Worm (Caenorhabditis elegans) whole organism, L1 larva: ENCODE data around the gene pyr-1.

Experiments
- C04F5.9 ChIP-seq: sonication (generic microtip); optimal IDR thresholded peaks from 2 replicates; lab custom pipeline; 2016; ENCODE audit warnings: missing genetic modification characterization, missing compliant biosample characterization
- C34B4.2 ChIP-seq: sonication (generic microtip); optimal IDR thresholded peaks from 2 replicates; lab custom pipeline; 2017; ENCODE audit warnings: mild to moderate bottlenecking, missing genetic modification characterization, missing compliant biosample characterization
- aha-1 ChIP-seq: fragments of 150-350 bp; optimal IDR thresholded peaks from 2 replicates; lab custom pipeline; 2014; ENCODE audit warnings: missing biosample characterization, missing genetic modification characterization
- aly-2 ChIP-seq: fragments of 150-350 bp; optimal IDR thresholded peaks from 2 replicates; lab custom pipeline; 2014; ENCODE audit warnings: missing biosample characterization, missing genetic modification characterization
- blmp-1 ChIP-seq: fragments of 150-350 bp; optimal IDR thresholded peaks from 2 replicates; lab custom pipeline; 2014; ENCODE audit warnings: missing biosample characterization, missing genetic modification characterization
- ceh-63 ChIP-seq: fragments of 200-800 bp; sonication (Bioruptor generic); optimal IDR thresholded peaks from 2 replicates; lab custom pipeline; 2018; ENCODE audit warnings: mild to moderate bottlenecking, missing genetic modification characterization, missing compliant biosample characterization
- ces-1 ChIP-seq: fragments of 150-350 bp; optimal IDR thresholded peaks from 2 replicates; lab custom pipeline; 2014; ENCODE audit warnings: missing biosample characterization, missing genetic modification reagents, missing genetic modification characterization
- dpl-1 ChIP-seq, 3 experiments: fragments of 150-350 bp in 2 of 3; sonication (generic microtip) in 1 of 3; optimal IDR thresholded peaks; 2 replicates each; lab custom pipeline; 2014 to 2017; ENCODE audit warnings: missing biosample characterization in 3 of 3, missing genetic modification characterization in 3 of 3, missing genetic modification reagents in 3 of 3
- efl-1 ChIP-seq, 4 experiments: fragments of 150-350 bp; optimal IDR thresholded peaks in 3 of 4; peaks in 1 of 4; 1 replicate in 1 of 4; 2 replicates in 3 of 4; lab custom pipeline; 2014; ENCODE audit warnings: missing biosample characterization in 2 of 4, missing genetic modification characterization in 2 of 4, missing genetic modification reagents in 2 of 4
- efl-3 ChIP-seq: fragments of 200-800 bp; sonication (Bioruptor generic); optimal IDR thresholded peaks from 2 replicates; lab custom pipeline; 2018; ENCODE audit warnings: mild to moderate bottlenecking, missing genetic modification characterization, missing compliant biosample characterization
- egl-13 ChIP-seq: sonication (generic microtip); optimal IDR thresholded peaks from 2 replicates; lab custom pipeline; 2016; ENCODE audit warnings: missing genotype, missing genetic modification reagents, missing genetic modification characterization, missing compliant biosample characterization
- egl-27 ChIP-seq, 2 experiments: fragments of 150-350 bp in 1 of 2; sonication (generic microtip); optimal IDR thresholded peaks; 3 replicates each; lab custom pipeline; 2017 to 2018; ENCODE audit warnings: missing biosample characterization in 2 of 2, missing genetic modification characterization in 2 of 2, missing genetic modification reagents in 2 of 2
- ets-5 ChIP-seq: fragments of 200-800 bp; sonication (Bioruptor generic); IDR thresholded peaks from 2 replicates; pipeline ENCODE4 v1.3.6; 2022; ENCODE audit warnings: missing genetic modification characterization, missing compliant biosample characterization
- hlh-17 ChIP-seq: fragments of 200-800 bp; sonication (Bioruptor generic); optimal IDR thresholded peaks from 2 replicates; lab custom pipeline; 2018; ENCODE audit warnings: missing genetic modification characterization, mild to moderate bottlenecking, missing compliant biosample characterization, moderate library complexity, borderline replicate concordance
- hpl-2 ChIP-seq: fragments of 150-350 bp; optimal IDR thresholded peaks from 2 replicates; lab custom pipeline; 2014; ENCODE audit warnings: missing biosample characterization, missing genetic modification reagents, missing genetic modification characterization
- irx-1 ChIP-seq: sonication (generic microtip); optimal IDR thresholded peaks from 2 replicates; lab custom pipeline; 2016; ENCODE audit warnings: missing genetic modification characterization, missing compliant biosample characterization
- isw-1 ChIP-seq: fragments of 200-800 bp; sonication (Bioruptor generic); IDR thresholded peaks from 2 replicates; pipeline ENCODE4 v1.3.6; 2022; ENCODE audit warnings: missing genetic modification characterization, missing compliant biosample characterization
- lin-13 ChIP-seq: fragments of 150-350 bp; optimal IDR thresholded peaks from 2 replicates; lab custom pipeline; 2014; ENCODE audit warnings: missing biosample characterization, missing genetic modification reagents, missing genetic modification characterization
- lin-14 ChIP-seq: fragments of 200-800 bp; sonication (Bioruptor generic); optimal IDR thresholded peaks from 2 replicates; lab custom pipeline; 2018; ENCODE audit warnings: mild to moderate bottlenecking, missing genetic modification characterization, moderate library complexity, missing compliant biosample characterization
- lin-15B ChIP-seq: fragments of 150-350 bp; sonication (generic microtip); optimal IDR thresholded peaks from 3 replicates; lab custom pipeline; 2014; ENCODE audit warnings: missing biosample characterization, missing genetic modification characterization
- lin-35 ChIP-seq, 2 experiments: fragments of 150-350 bp; optimal IDR thresholded peaks; 2 replicates each; lab custom pipeline; 2014; ENCODE audit warnings: missing biosample characterization in 2 of 2, missing genetic modification characterization in 2 of 2, missing genetic modification reagents in 2 of 2
- lin-39 ChIP-seq: fragments of 150-350 bp; optimal IDR thresholded peaks from 2 replicates; lab custom pipeline; 2014; ENCODE audit warnings: missing biosample characterization, missing genetic modification reagents, missing genetic modification characterization
- lir-3 ChIP-seq: sonication (generic microtip); optimal IDR thresholded peaks from 2 replicates; lab custom pipeline; 2016; ENCODE audit warnings: mild to moderate bottlenecking, missing genetic modification characterization, moderate library complexity, missing compliant biosample characterization; ENCODE audit not compliant: poor library complexity
- lsy-2 ChIP-seq, 2 experiments: fragments of 150-350 bp; optimal IDR thresholded peaks; 2 replicates each; lab custom pipeline; 2014; ENCODE audit warnings: missing biosample characterization in 2 of 2, missing genetic modification characterization in 2 of 2
- nhr-12 ChIP-seq: sonication (generic microtip); optimal IDR thresholded peaks from 2 replicates; lab custom pipeline; 2017; ENCODE audit warnings: missing biosample characterization, missing genetic modification characterization
- nhr-19 ChIP-seq: fragments of 200-800 bp; sonication (Bioruptor generic); conservative IDR thresholded peaks from 2 replicates; pipeline ENCODE4 v1.3.6; 2022; ENCODE audit warnings: missing genetic modification characterization, missing compliant biosample characterization
- nhr-28 ChIP-seq: fragments of 150-350 bp; optimal IDR thresholded peaks from 2 replicates; lab custom pipeline; 2014; ENCODE audit warnings: missing biosample characterization, missing genetic modification characterization
- nhr-71 ChIP-seq: sonication (generic microtip); optimal IDR thresholded peaks from 2 replicates; lab custom pipeline; 2016; ENCODE audit warnings: mild to moderate bottlenecking, missing genetic modification characterization, moderate library complexity, missing compliant biosample characterization
- nhr-85 ChIP-seq: sonication (generic microtip); peaks from one replicate; lab custom pipeline; 2016; ENCODE audit warnings: missing genetic modification characterization, inconsistent platforms, missing compliant biosample characterization
- pax-3 ChIP-seq: fragments of 200-800 bp; sonication (Bioruptor generic); optimal IDR thresholded peaks from 2 replicates; lab custom pipeline; 2018; ENCODE audit warnings: mild to moderate bottlenecking, missing genetic modification characterization, moderate library complexity, missing compliant biosample characterization
- pqm-1 ChIP-seq: sonication (generic microtip); optimal IDR thresholded peaks from 3 replicates; lab custom pipeline; 2017; ENCODE audit warnings: missing biosample characterization, missing genetic modification characterization
- rnt-1 ChIP-seq: sonication (generic microtip); optimal IDR thresholded peaks from 2 replicates; lab custom pipeline; 2016; ENCODE audit warnings: mild to moderate bottlenecking, missing genetic modification characterization, moderate library complexity, missing compliant biosample characterization
- skn-1 ChIP-seq: fragments of 150-350 bp; optimal IDR thresholded peaks from 2 replicates; lab custom pipeline; 2014; ENCODE audit warnings: missing biosample characterization, missing genetic modification characterization
- snpc-4 ChIP-seq: fragments of 150-350 bp; optimal IDR thresholded peaks from 2 replicates; lab custom pipeline; 2014; ENCODE audit warnings: missing biosample characterization, missing genetic modification characterization
- snu-23 ChIP-seq: sonication (generic microtip); optimal IDR thresholded peaks from 2 replicates; lab custom pipeline; 2016; ENCODE audit warnings: missing genetic modification characterization, missing compliant biosample characterization
- tbx-2 ChIP-seq: sonication (generic microtip); optimal IDR thresholded peaks from 2 replicates; lab custom pipeline; 2016; ENCODE audit warnings: missing genetic modification characterization, missing compliant biosample characterization
- tlp-1 ChIP-seq: fragments of 150-350 bp; optimal IDR thresholded peaks from 2 replicates; lab custom pipeline; 2014; ENCODE audit warnings: missing biosample characterization, missing genetic modification characterization
- unc-30 ChIP-seq: sonication (generic microtip); optimal IDR thresholded peaks from 2 replicates; lab custom pipeline; 2017; ENCODE audit warnings: missing biosample characterization, missing genetic modification characterization
- unc-98 ChIP-seq: fragments of 200-800 bp; sonication (Bioruptor generic); IDR thresholded peaks from 2 replicates; pipeline ENCODE4 v1.3.6; 2022; ENCODE audit warnings: missing genetic modification characterization, missing compliant biosample characterization
- vab-15 ChIP-seq: sonication (generic microtip); optimal IDR thresholded peaks from 2 replicates; lab custom pipeline; 2017; ENCODE audit warnings: missing genotype, mild to moderate bottlenecking, missing genetic modification characterization, missing compliant biosample characterization
- xbp-1 ChIP-seq: sonication (generic microtip); optimal IDR thresholded peaks from 2 replicates; lab custom pipeline; 2016; ENCODE audit warnings: missing genetic modification characterization, missing compliant biosample characterization
- zip-4 ChIP-seq: fragments of 200-800 bp; sonication (Bioruptor generic); optimal IDR thresholded peaks from 2 replicates; lab custom pipeline; 2018; ENCODE audit warnings: mild to moderate bottlenecking, missing genetic modification characterization, moderate library complexity, missing compliant biosample characterization

Gene pyr-1

ce11 chrII:8661539-8661938 lies 10.6 kb downstream of the pyr-1 start, which contains the start of the genes piga-1 and eif-2Bepsilon (continued):
- TF ChIP-seq snu-23 (GFP tag; lab: Kevin White, UChicago) (no peak), skn-1 (peak; percentile 59), tbx-2 (tag; lab: Kevin White, UChicago) (no peak), lin-39 (tag; lab: Kevin White, UChicago) (no peak), lsy-2 (tag; optimal IDR thresholded peaks at IDR 0.05; lab: Kevin White, UChicago) (peak in 1 of 2 experiments; percentile 71), ces-1 (no peak), lin-35 (GFP tag; optimal IDR thresholded peaks at IDR 0.05; lab: Kevin White, UChicago) (peak; percentile 47 to 55), C04F5.9 (tag; lab: Kevin White, UChicago) (no peak)
- TF ChIP-seq, all 84 proteins: peak for 16

ce11 chrII:8664533-8664932 lies 13.6 kb downstream of the pyr-1 start, which contains the start of gene etc-1:
etc-1 (plus strand) TSS chrII:8664833.
- TF ChIP-seq C34B4.2 (tag; lab: Kevin White, UChicago) (no peak), lin-15B (tag; lab: Kevin White, UChicago) (no peak), lin-13 (GFP tag; lab: Kevin White, UChicago) (no peak), lin-39 (tag; lab: Kevin White, UChicago) (no peak), nhr-19 (GFP tag; lab: Robert Waterston, UW) (no peak), irx-1 (tag; lab: Kevin White, UChicago) (no peak), snpc-4 (tag; lab: Kevin White, UChicago) (no peak), rnt-1 (tag; lab: Kevin White, UChicago) (no peak), efl-3 (GFP tag; lab: Kevin White, UChicago) (no peak), unc-30 (tag; lab: Kevin White, UChicago) (no peak), tlp-1 (tag; lab: Kevin White, UChicago) (no peak), ces-1 (no peak), lsy-2 (tag; optimal IDR thresholded peaks at IDR 0.05; lab: Kevin White, UChicago) (no peak), zip-4 (GFP tag; lab: Kevin White, UChicago) (no peak), skn-1 (no peak), efl-1 (optimal IDR thresholded peaks at IDR 0.05; lab: Kevin White, UChicago) (no peak), efl-1 (GFP tag; optimal IDR thresholded peaks at IDR 0.05 in 1 of 2; lab: Kevin White, UChicago) (no peak), hpl-2 (GFP tag; lab: Kevin White, UChicago) (no peak)

ce11 chrII:8668871-8669270 lies 18.0 kb downstream of the pyr-1 start:
- TF ChIP-seq egl-27 (tag; optimal IDR thresholded peaks at IDR 0.05; lab: Kevin White, UChicago), result no peak
- no peak for TF ChIP-seq efl-1 (optimal IDR thresholded peaks at IDR 0.05; lab: Kevin White, UChicago)
- TF ChIP-seq efl-1 (GFP tag; optimal IDR thresholded peaks at IDR 0.05 in 1 of 2; lab: Kevin White, UChicago), result peak in 1 of 2 experiments; percentile 74
- no peak for TF ChIP-seq pax-3

ce11 chrII:8670835-8671234 lies 19.9 kb downstream of the pyr-1 start:
- TF ChIP-seq nhr-85 (tag; lab: Kevin White, UChicago) (no peak), efl-1 (optimal IDR thresholded peaks at IDR 0.05; lab: Kevin White, UChicago) (no peak), efl-1 (GFP tag; optimal IDR thresholded peaks at IDR 0.05 in 1 of 2; lab: Kevin White, UChicago) (peak in 1 of 2 experiments; percentile 79), egl-13 (tag; lab: Kevin White, UChicago) (no peak), unc-30 (tag; lab: Kevin White, UChicago) (no peak), ceh-63 (no peak)
- TF ChIP-seq, all 84 proteins: peak for 1

ce11 chrII:8675369-8675768 lies 24.5 kb downstream of the pyr-1 start:
- no peak for TF ChIP-seq unc-98 (GFP tag; lab: Robert Waterston, UW)
- TF ChIP-seq dpl-1 (GFP tag; optimal IDR thresholded peaks at IDR 0.05; lab: Kevin White, UChicago), result no peak
- no peak for TF ChIP-seq aha-1
- TF ChIP-seq lin-14 (GFP tag; lab: Kevin White, UChicago), result peak; percentile 41
- TF ChIP-seq C34B4.2 (tag; lab: Kevin White, UChicago), result no peak
- no peak for TF ChIP-seq xbp-1 (tag; lab: Kevin White, UChicago)
- no peak for TF ChIP-seq nhr-28 (tag; lab: Kevin White, UChicago)
- TF ChIP-seq aly-2 (tag; lab: Kevin White, UChicago), result no peak
- TF ChIP-seq lir-3 (tag; lab: Kevin White, UChicago), result no peak
- TF ChIP-seq blmp-1, result peak; percentile 34
- TF ChIP-seq irx-1 (tag; lab: Kevin White, UChicago), result no peak
- no peak for TF ChIP-seq unc-30 (tag; lab: Kevin White, UChicago)
- peak; percentile 17 for TF ChIP-seq zip-4 (GFP tag; lab: Kevin White, UChicago)
- TF ChIP-seq nhr-12 (tag; lab: Kevin White, UChicago), result no peak
- peak in 1 of 2 experiments; percentile 19 for TF ChIP-seq lsy-2 (tag; optimal IDR thresholded peaks at IDR 0.05; lab: Kevin White, UChicago)
- no peak for TF ChIP-seq rnt-1 (tag; lab: Kevin White, UChicago)
- no peak for TF ChIP-seq ets-5 (GFP tag; lab: Robert Waterston, UW)
- no peak for TF ChIP-seq efl-1 (optimal IDR thresholded peaks at IDR 0.05; lab: Kevin White, UChicago)
- no peak for TF ChIP-seq efl-1 (GFP tag; optimal IDR thresholded peaks at IDR 0.05 in 1 of 2; lab: Kevin White, UChicago)
- no peak for TF ChIP-seq vab-15 (tag; lab: Kevin White, UChicago)
- no peak for TF ChIP-seq pqm-1 (tag; lab: Kevin White, UChicago)
- no peak for TF ChIP-seq hlh-17 (GFP tag; lab: Kevin White, UChicago)
- no peak for TF ChIP-seq isw-1 (GFP tag; lab: Robert Waterston, UW)
- TF ChIP-seq nhr-71, result peak; percentile 2
